Worm (Caenorhabditis elegans): ENCODE results near the gene nhr-117.

DNA sequence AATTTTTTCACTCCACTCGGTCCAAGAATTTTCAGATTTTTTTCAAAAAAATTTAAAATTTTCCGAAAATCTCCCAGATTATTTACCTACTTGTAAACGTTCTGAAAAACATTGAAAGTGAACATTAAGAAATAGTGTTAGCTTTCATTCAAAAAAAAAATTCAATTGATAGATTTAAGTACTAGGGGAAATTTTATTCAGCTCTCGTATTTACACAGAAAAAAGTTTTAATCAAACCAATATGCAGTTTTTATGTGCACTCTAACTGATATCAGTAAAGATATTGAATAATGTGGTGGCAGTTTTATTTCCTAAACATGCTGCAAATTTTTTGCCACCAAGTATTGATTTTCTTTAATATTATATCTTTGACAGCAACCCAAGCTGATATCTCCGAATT, 46.9 kb upstream of the nhr-117 start, which contains the start of gene irld-42:
- TF ChIP-seq dmd-4 (tag; optimal IDR thresholded peaks at IDR 0.05; ENCODE audit: borderline replicate concordance) (no peak), pha-4 (tag; optimal IDR thresholded peaks at IDR 0.05) (no peak), pqm-1 (tag; optimal IDR thresholded peaks at IDR 0.05) (no peak), nhr-11 (tag; optimal IDR thresholded peaks at IDR 0.05) (no peak), syd-9 (tag; optimal IDR thresholded peaks at IDR 0.05) (no peak), elt-2 (tag; optimal IDR thresholded peaks at IDR 0.05) (no peak), npax-4 (tag; optimal IDR thresholded peaks at IDR 0.05) (no peak)

Measured in whole organism, late embryonic.